Fruit fly (Drosophila melanogaster): ENCODE results near the gene Paip2.

The Paip2 gene

DNA sequence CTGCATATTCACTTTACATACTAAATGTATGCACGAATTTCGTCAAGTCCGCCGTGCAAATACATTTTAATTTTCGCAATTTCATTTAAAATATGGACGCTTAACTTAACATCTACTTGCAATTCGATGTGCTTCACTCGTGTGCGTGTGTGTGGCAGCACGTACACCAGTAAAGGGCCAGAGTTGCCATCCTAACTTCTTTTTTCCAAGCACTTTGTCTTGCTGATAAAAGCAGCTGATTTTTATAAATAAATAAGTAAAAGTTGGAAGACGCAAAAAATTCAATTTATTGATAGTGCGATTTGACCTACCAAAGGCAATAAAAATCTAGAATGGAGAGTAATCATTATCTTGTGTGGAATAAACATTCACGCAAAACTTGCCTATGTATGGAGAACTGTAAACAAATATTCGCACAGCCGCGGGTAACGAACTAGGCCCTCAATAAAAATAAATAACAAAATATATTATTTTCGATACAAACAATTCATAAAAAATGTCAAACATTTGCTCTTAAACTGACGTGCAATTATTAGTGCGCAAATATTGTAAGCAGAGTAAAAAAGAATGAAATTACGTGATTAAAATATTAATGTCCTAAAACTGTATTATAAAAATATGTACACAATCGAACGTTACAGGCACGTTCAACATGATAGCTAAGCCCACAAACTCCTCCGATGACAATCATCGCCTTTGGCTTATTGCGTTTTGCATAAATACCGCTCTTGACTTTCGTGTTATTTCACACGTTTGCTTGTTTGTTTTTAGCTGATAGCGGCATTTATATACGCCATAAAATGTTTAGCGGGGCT lies 1.8 kb downstream of the Paip2 start (continued):
- TF ChIP-seq Sox102F (GFP tag; optimal IDR thresholded peaks at IDR 0.05) (peak; percentile 75), CG18011 (GFP tag; optimal IDR thresholded peaks at IDR 0.05) (peak; percentile 51), Vsx1 (GFP tag; optimal IDR thresholded peaks at IDR 0.05) (peak; percentile 64), E2f1 (GFP tag; IDR thresholded peaks at IDR 0.05) (peak; percentile 56; the same call in 1 of the 2 replicates), CG33213 (GFP tag; optimal IDR thresholded peaks at IDR 0.05) (no peak), h (optimal IDR thresholded peaks at IDR 0.05) (no peak), gce (GFP tag; IDR thresholded peaks at IDR 0.05) (no peak; the same call in 2 of the 3 replicates), Dfd (GFP tag; optimal IDR thresholded peaks at IDR 0.05) (no peak), CG9876 (GFP tag; optimal IDR thresholded peaks at IDR 0.05) (no peak), Tbp (GFP tag; optimal IDR thresholded peaks at IDR 0.05) (no peak), p53 (GFP tag; optimal IDR thresholded peaks at IDR 0.05) (no peak), ash1 (GFP tag; optimal IDR thresholded peaks at IDR 0.05) (no peak), sisA (GFP tag; IDR thresholded peaks at IDR 0.05) (peak; percentile 48), yki (optimal IDR thresholded peaks at IDR 0.05) (no peak), CG7928 (GFP tag; optimal IDR thresholded peaks at IDR 0.05) (peak; percentile 20), CG13624 (GFP tag; optimal IDR thresholded peaks at IDR 0.05) (peak; percentile 38), gcm (GFP tag; optimal IDR thresholded peaks at IDR 0.05) (peak; percentile 38), CG8089 (GFP tag; optimal IDR thresholded peaks at IDR 0.05) (no peak), Ets65A (GFP tag) (peak; percentile 89), NK7.1 (GFP tag; optimal IDR thresholded peaks at IDR 0.05) (no peak), CG2712 (tag; optimal IDR thresholded peaks at IDR 0.05) (peak; percentile 63), Awh (GFP tag; IDR thresholded peaks at IDR 0.05) (peak; percentile 64; the same call in 1 of the 2 replicates), seq (GFP tag; IDR thresholded peaks at IDR 0.05) (peak; percentile 76), Bgb (GFP tag; IDR thresholded peaks at IDR 0.05; ENCODE audit: partially characterized antibody) (no peak; the same call in 1 of the 2 replicates), Ravus (GFP tag; IDR thresholded peaks at IDR 0.05) (no peak; the same call in 1 of the 2 replicates), CG9932 (GFP tag; IDR thresholded peaks at IDR 0.05) (peak; percentile 81), Deaf1 (tag; optimal IDR thresholded peaks at IDR 0.05) (peak; percentile 40), CoRest (tag; optimal IDR thresholded peaks at IDR 0.05) (peak; percentile 85), CG16813 (GFP tag; IDR thresholded peaks at IDR 0.05; ENCODE audit: partially characterized antibody) (no peak), CG10654 (GFP tag; optimal IDR thresholded peaks at IDR 0.05) (peak; percentile 10), Kr (GFP tag; optimal IDR thresholded peaks at IDR 0.05) (no peak), Dad (GFP tag; optimal IDR thresholded peaks at IDR 0.05) (no peak), hkb (optimal IDR thresholded peaks at IDR 0.05) (no peak), hkb (GFP tag; IDR thresholded peaks at IDR 0.05) (peak; percentile 82; the same call in 1 of the 2 replicates), nerfin-1 (tag; optimal IDR thresholded peaks at IDR 0.05) (peak; percentile 52), Doc3 (GFP tag; IDR thresholded peaks at IDR 0.05; ENCODE audit: partially characterized antibody) (no peak), Oaz (GFP tag; IDR thresholded peaks at IDR 0.05) (peak; percentile 50), Neu2 (GFP tag; optimal IDR thresholded peaks at IDR 0.05; ENCODE audit: borderline replicate concordance) (no peak), CG13287 (GFP tag; IDR thresholded peaks at IDR 0.05; ENCODE audit: partially characterized antibody) (peak; percentile 11; the same call in 1 of the 2 replicates), pb (GFP tag; optimal IDR thresholded peaks at IDR 0.05) (no peak), CG7271 (tag; optimal IDR thresholded peaks at IDR 0.05) (no peak), Dip3 (GFP tag; optimal IDR thresholded peaks at IDR 0.05) (peak; percentile 44), CG5180 (GFP tag; optimal IDR thresholded peaks at IDR 0.05) (peak; percentile 60), Nf-YB (GFP tag; optimal IDR thresholded peaks at IDR 0.05) (peak; percentile 52), bab2 (GFP tag; optimal IDR thresholded peaks at IDR 0.05) (no peak), bsh (GFP tag; optimal IDR thresholded peaks at IDR 0.05) (peak; percentile 23 to 67), insv (GFP tag; optimal IDR thresholded peaks at IDR 0.05) (peak in 1 of 2 experiments; percentile 28), Eip74EF (GFP tag; optimal IDR thresholded peaks at IDR 0.05) (no peak), CG10979 (tag; optimal IDR thresholded peaks at IDR 0.05) (peak; percentile 57)
